Fruit fly (Drosophila melanogaster) whole organism, embryonic: Measurements from ENCODE around the gene Spn28Dc.

Experiments used
- B-H1 ChIP-seq: fragments of 200-800 bp; sonication (Bioruptor generic); IDR thresholded peaks from 3 replicates; pipeline ENCODE4 v1.3.6; 2022; ENCODE audit warnings: missing biosample characterization, missing genetic modification characterization
- Blimp-1 ChIP-seq: fragments of 200-800 bp; sonication (Bioruptor generic); optimal IDR thresholded peaks from 3 replicates; lab custom pipeline; 2018; ENCODE audit warnings: missing biosample characterization, missing genetic modification characterization, mild to moderate bottlenecking, moderate library complexity, missing genetic modification reagents
- CG10366 ChIP-seq: fragments of 200-800 bp; sonication (Bioruptor generic); IDR thresholded peaks from 2 replicates; pipeline ENCODE4 v1.3.6; 2022; ENCODE audit warnings: missing biosample characterization, missing genetic modification characterization
- CG10979 ChIP-seq: fragments of 200-800 bp; sonication (Bioruptor generic); optimal IDR thresholded peaks from 2 replicates; lab custom pipeline; 2018; ENCODE audit warnings: missing biosample characterization, mild to moderate bottlenecking, missing genetic modification characterization, moderate library complexity
- CG11085 ChIP-seq: fragments of 200-800 bp; sonication (Bioruptor generic); IDR thresholded peaks from 2 replicates; pipeline ENCODE4 v1.3.6; 2022; ENCODE audit warnings: missing biosample characterization, missing genetic modification characterization
- CG13424 ChIP-seq: fragments of 200-800 bp; sonication (Bioruptor generic); optimal IDR thresholded peaks from 2 replicates; lab custom pipeline; 2019; ENCODE audit warnings: missing biosample characterization, mild to moderate bottlenecking, missing genetic modification characterization, moderate library complexity
- CG14050 ChIP-seq: fragments of 200-800 bp; sonication (Bioruptor generic); IDR thresholded peaks from 3 replicates; pipeline ENCODE4 v1.3.6; 2022; ENCODE audit warnings: missing biosample characterization, missing genetic modification characterization
- CG1602 ChIP-seq: fragments of 200-800 bp; sonication (Bioruptor generic); optimal IDR thresholded peaks from 3 replicates; lab custom pipeline; 2016; ENCODE audit warnings: missing biosample characterization, missing genetic modification characterization
- CG16863 ChIP-seq: fragments of 200-800 bp; sonication (Bioruptor generic); optimal IDR thresholded peaks from 3 replicates; lab custom pipeline; 2016; ENCODE audit warnings: missing biosample characterization, missing genetic modification characterization
- CG17359 ChIP-seq: fragments of 200-800 bp; sonication (Bioruptor generic); optimal IDR thresholded peaks from 3 replicates; lab custom pipeline; 2018; ENCODE audit warnings: missing biosample characterization, mild to moderate bottlenecking, missing genetic modification characterization, moderate library complexity
- CG18619 ChIP-seq: fragments of 200-800 bp; sonication (Bioruptor generic); optimal IDR thresholded peaks from 3 replicates; lab custom pipeline; 2017; ENCODE audit warnings: missing biosample characterization, mild to moderate bottlenecking, missing genetic modification characterization
- CG2129 ChIP-seq: fragments of 200-800 bp; sonication (Bioruptor generic); IDR thresholded peaks from 2 replicates; pipeline ENCODE4 v1.3.6; 2022; ENCODE audit warnings: missing biosample characterization, missing genetic modification characterization; ENCODE audit not compliant: partially characterized antibody
- CG3065 ChIP-seq: fragments of 200-800 bp; sonication (Bioruptor generic); optimal IDR thresholded peaks from 2 replicates; lab custom pipeline; 2016; ENCODE audit warnings: missing biosample characterization, missing genetic modification characterization
- CG3847 ChIP-seq: fragments of 200-800 bp; sonication (Bioruptor generic); IDR thresholded peaks from 2 replicates; pipeline ENCODE4 v1.3.6; 2022; ENCODE audit warnings: missing biosample characterization, missing genetic modification characterization
- CG43689 ChIP-seq: fragments of 200-800 bp; sonication (Bioruptor generic); IDR thresholded peaks from 2 replicates; pipeline ENCODE4 v1.3.6; 2022; ENCODE audit warnings: missing biosample characterization, missing genetic modification characterization
- CG4424 ChIP-seq: fragments of 200-800 bp; sonication (Bioruptor generic); optimal IDR thresholded peaks from 3 replicates; lab custom pipeline; 2016; ENCODE audit warnings: missing biosample characterization, missing genetic modification characterization
- CG5245 ChIP-seq: fragments of 200-800 bp; sonication (Bioruptor generic); optimal IDR thresholded peaks from 3 replicates; lab custom pipeline; 2016; ENCODE audit warnings: missing biosample characterization, missing genetic modification characterization
- CG5953 ChIP-seq: fragments of 200-800 bp; sonication (Bioruptor generic); IDR thresholded peaks from 2 replicates; pipeline ENCODE4 v1.3.6; 2022; ENCODE audit warnings: missing biosample characterization, missing genetic modification characterization
- CG7271 ChIP-seq: fragments of 200-800 bp; sonication (Bioruptor generic); optimal IDR thresholded peaks from 2 replicates; lab custom pipeline; 2018; ENCODE audit warnings: missing biosample characterization, mild to moderate bottlenecking, missing genetic modification characterization, moderate library complexity
- CG7839 ChIP-seq: fragments of 200-800 bp; sonication (Bioruptor generic); optimal IDR thresholded peaks from 3 replicates; lab custom pipeline; 2018; ENCODE audit warnings: missing biosample characterization, mild to moderate bottlenecking, missing genetic modification characterization, moderate library complexity
- CG9437 ChIP-seq: fragments of 200-800 bp; sonication (Bioruptor generic); optimal IDR thresholded peaks from 2 replicates; lab custom pipeline; 2018; ENCODE audit warnings: missing biosample characterization, mild to moderate bottlenecking, missing genetic modification characterization
- CG9876 ChIP-seq: fragments of 200-800 bp; sonication (Bioruptor generic); optimal IDR thresholded peaks from 2 replicates; lab custom pipeline; 2016; ENCODE audit warnings: missing biosample characterization, missing genetic modification characterization
- CoRest ChIP-seq: fragments of 200-800 bp; sonication (Bioruptor generic); optimal IDR thresholded peaks from 3 replicates; lab custom pipeline; 2018; ENCODE audit warnings: missing biosample characterization, mild to moderate bottlenecking, missing genetic modification characterization, moderate library complexity
- D19A ChIP-seq: fragments of 200-800 bp; optimal IDR thresholded peaks from 3 replicates; lab custom pipeline; 2019; ENCODE audit warnings: missing biosample characterization, mild to moderate bottlenecking, missing genetic modification characterization, moderate library complexity
- Dip2 ChIP-seq: fragments of 200-800 bp; sonication (Bioruptor generic); IDR thresholded peaks from 2 replicates; pipeline ENCODE4 v1.3.6; 2022; ENCODE audit warnings: missing biosample characterization, missing genetic modification characterization
- E2f1 ChIP-seq: fragments of 200-800 bp; sonication (Bioruptor generic); IDR thresholded peaks from 2 replicates; pipeline ENCODE4 v1.3.6; 2022; ENCODE audit warnings: missing biosample characterization, missing genetic modification characterization
- Hey ChIP-seq: fragments of 200-800 bp; sonication (Bioruptor generic); optimal IDR thresholded peaks from 3 replicates; lab custom pipeline; 2018; ENCODE audit warnings: missing biosample characterization, mild to moderate bottlenecking, missing genetic modification characterization
- MTF-1 ChIP-seq: fragments of 200-800 bp; sonication (Bioruptor generic); optimal IDR thresholded peaks from 2 replicates; lab custom pipeline; 2018; ENCODE audit warnings: missing biosample characterization, mild to moderate bottlenecking, missing genetic modification characterization, borderline replicate concordance
- Meics ChIP-seq: fragments of 200-800 bp; sonication (Bioruptor generic); optimal IDR thresholded peaks from 2 replicates; lab custom pipeline; 2017; ENCODE audit warnings: missing biosample characterization, mild to moderate bottlenecking, missing genetic modification characterization
- NFAT ChIP-seq: fragments of 200-800 bp; sonication (Bioruptor generic); IDR thresholded peaks from 2 replicates; pipeline ENCODE4 v1.3.6; 2022; ENCODE audit warnings: missing biosample characterization, missing genetic modification characterization
- Opbp ChIP-seq: fragments of 200-800 bp; sonication (Bioruptor generic); IDR thresholded peaks from 3 replicates; pipeline ENCODE4 v1.3.6; 2022; ENCODE audit warnings: missing biosample characterization, missing genetic modification characterization; ENCODE audit not compliant: partially characterized antibody
- PHDP ChIP-seq: fragments of 200-800 bp; sonication (Bioruptor generic); optimal IDR thresholded peaks from 3 replicates; lab custom pipeline; 2018; ENCODE audit warnings: missing biosample characterization, mild to moderate bottlenecking, missing genetic modification characterization, moderate library complexity
- Poxn ChIP-seq: fragments of 200-800 bp; sonication (Bioruptor generic); IDR thresholded peaks from 2 replicates; pipeline ENCODE4 v1.3.6; 2022; ENCODE audit warnings: missing biosample characterization, missing genetic modification characterization
- Taf1 ChIP-seq: fragments of 200-800 bp; sonication (Bioruptor generic); IDR thresholded peaks from 2 replicates; pipeline ENCODE4 v1.3.6; 2022; ENCODE audit warnings: missing biosample characterization, missing genetic modification characterization
- Usf ChIP-seq: fragments of 200-800 bp; sonication (Bioruptor generic); optimal IDR thresholded peaks from 2 replicates; lab custom pipeline; 2017; ENCODE audit warnings: missing genotype, missing biosample characterization, missing genetic modification characterization
- amos ChIP-seq: fragments of 200-800 bp; sonication (Bioruptor generic); IDR thresholded peaks from 2 replicates; pipeline ENCODE4 v1.3.6; 2022; ENCODE audit warnings: missing biosample characterization, missing genetic modification characterization; ENCODE audit not compliant: partially characterized antibody
- az2 ChIP-seq: fragments of 200-800 bp; sonication (Bioruptor generic); optimal IDR thresholded peaks from 3 replicates; lab custom pipeline; 2016; ENCODE audit warnings: missing biosample characterization, missing genetic modification characterization
- bigmax ChIP-seq: fragments of 200-800 bp; sonication (Bioruptor generic); optimal IDR thresholded peaks from 2 replicates; lab custom pipeline; 2018; ENCODE audit warnings: missing biosample characterization, mild to moderate bottlenecking, missing genetic modification characterization
- bsh ChIP-seq, 2 experiments: fragments of 200-800 bp; sonication (Bioruptor generic); optimal IDR thresholded peaks; 2 replicates each; lab custom pipeline; 2017 to 2018; ENCODE audit warnings: mild to moderate bottlenecking in 2 of 2, missing biosample characterization in 2 of 2, missing genetic modification characterization in 2 of 2, moderate library complexity in 1 of 2
- chm ChIP-seq: fragments of 200-800 bp; sonication (Bioruptor generic); IDR thresholded peaks from 2 replicates; pipeline ENCODE4 v1.3.6; 2022; ENCODE audit warnings: missing biosample characterization, missing genetic modification characterization
- gem ChIP-seq: fragments of 200-800 bp; sonication (Bioruptor generic); optimal IDR thresholded peaks from 2 replicates; lab custom pipeline; 2019; ENCODE audit warnings: missing biosample characterization, mild to moderate bottlenecking, missing genetic modification characterization, moderate library complexity
- gsb ChIP-seq: fragments of 200-800 bp; sonication (Bioruptor generic); IDR thresholded peaks from 2 replicates; pipeline ENCODE4 v1.3.6; 2022; ENCODE audit warnings: missing biosample characterization, missing genetic modification characterization
- kay ChIP-seq: fragments of 200-800 bp; sonication (Bioruptor generic); optimal IDR thresholded peaks from 2 replicates; lab custom pipeline; 2016; ENCODE audit warnings: missing biosample characterization, missing genetic modification characterization
- lab ChIP-seq: fragments of 200-800 bp; sonication (Bioruptor generic); optimal IDR thresholded peaks from 3 replicates; lab custom pipeline; 2017; ENCODE audit warnings: missing biosample characterization, missing genetic modification characterization, mild to moderate bottlenecking, moderate library complexity, missing genetic modification reagents
- lmd ChIP-seq: fragments of 200-800 bp; sonication (Bioruptor generic); IDR thresholded peaks from 2 replicates; pipeline ENCODE4 v1.3.6; 2022; ENCODE audit warnings: missing biosample characterization, missing genetic modification characterization
- row ChIP-seq: fragments of 200-800 bp; sonication (Bioruptor generic); IDR thresholded peaks from 3 replicates; pipeline ENCODE4 v1.3.6; 2022; ENCODE audit warnings: missing biosample characterization, missing genetic modification characterization
- toy ChIP-seq: fragments of 200-800 bp; sonication (Bioruptor generic); IDR thresholded peaks from 2 replicates; pipeline ENCODE4 v1.3.6; 2022; ENCODE audit warnings: missing biosample characterization, missing genetic modification characterization

Spn28Dc gene

dm6 chr2L:7965808-7966460 lies 41.1 kb downstream of the Spn28Dc start (continued):
- TF ChIP-seq Blimp-1 (GFP tag; lab: Kevin White, UChicago): peak; percentile 63
- no peak for TF ChIP-seq MTF-1 (GFP tag; lab: Kevin White, UChicago)
- TF ChIP-seq lmd (GFP tag; lab: Robert Waterston, UW): peak; percentile 45; the same call in 1 of the 2 replicates
- TF ChIP-seq bsh (GFP tag; optimal IDR thresholded peaks at IDR 0.05; lab: Kevin White, UChicago): peak in 1 of 2 experiments; percentile 39
- no peak for TF ChIP-seq Usf (GFP tag; lab: Kevin White, UChicago)
- TF ChIP-seq CG3847 (GFP tag; lab: Robert Waterston, UW): no peak
- TF ChIP-seq Dip2 (GFP tag; lab: Robert Waterston, UW): no peak
- TF ChIP-seq az2: peak; percentile 25
- peak; percentile 13 for TF ChIP-seq PHDP (tag; lab: Kevin White, UChicago)
- peak; percentile 29 for TF ChIP-seq CG4424 (GFP tag; lab: Kevin White, UChicago)

dm6 chr2L:7964611-7965010 lies 42.4 kb downstream of the Spn28Dc start:
- TF ChIP-seq CG18619 (GFP tag; lab: Kevin White, UChicago) (peak; percentile 46), CG2129 (GFP tag; lab: Robert Waterston, UW) (no peak), CG7839 (tag; lab: Kevin White, UChicago) (peak; percentile 76), Poxn (GFP tag; lab: Robert Waterston, UW) (no peak), CG5245 (GFP tag; lab: Kevin White, UChicago) (peak; percentile 53), NFAT (GFP tag; lab: Robert Waterston, UW) (peak; percentile 38; the same call in 1 of the 2 replicates), chm (GFP tag; lab: Robert Waterston, UW) (no peak; the same call in 1 of the 2 replicates), Opbp (GFP tag; lab: Robert Waterston, UW) (no peak), CG11085 (peak; percentile 48; the same call in 1 of the 2 replicates), Meics (GFP tag; lab: Kevin White, UChicago) (peak; percentile 53), CG7271 (no peak), CG10366 (peak; percentile 83), kay (GFP tag; lab: Kevin White, UChicago) (peak; percentile 22), D19A (peak; percentile 58), gem (tag; lab: Kevin White, UChicago) (peak; percentile 85), CG14050 (GFP tag; lab: Robert Waterston, UW) (peak; percentile 73; the same call in 2 of the 3 replicates), gsb (peak; percentile 67), amos (GFP tag; lab: Robert Waterston, UW) (no peak), row (GFP tag; lab: Robert Waterston, UW) (peak; percentile 80), CG5953 (GFP tag; lab: Robert Waterston, UW) (peak; percentile 70; the same call in 1 of the 2 replicates), CG9876 (GFP tag; lab: Kevin White, UChicago) (peak; percentile 19), bsh (GFP tag; optimal IDR thresholded peaks at IDR 0.05; lab: Kevin White, UChicago) (peak; percentile 64 to 74), bigmax (GFP tag; lab: Kevin White, UChicago) (no peak), Hey (tag; lab: Kevin White, UChicago) (no peak), toy (GFP tag; lab: Robert Waterston, UW) (no peak), E2f1 (GFP tag; lab: Robert Waterston, UW) (peak; percentile 72), CG17359 (tag; lab: Kevin White, UChicago) (peak; percentile 76), CG9437 (GFP tag; lab: Kevin White, UChicago) (peak; percentile 59), CG13424 (tag; lab: Kevin White, UChicago) (peak; percentile 76), CG3065 (GFP tag; lab: Kevin White, UChicago) (peak; percentile 55), CG43689 (peak; percentile 65), CG1602 (peak; percentile 60), az2 (peak; percentile 77), CG10979 (tag; lab: Kevin White, UChicago) (peak; percentile 63), lab (GFP tag; lab: Kevin White, UChicago) (peak; percentile 76), CoRest (peak; percentile 72), CG16863 (GFP tag; lab: Kevin White, UChicago) (peak; percentile 69), Taf1 (GFP tag; lab: Robert Waterston, UW) (peak; percentile 29; the same call in 1 of the 2 replicates), B-H1 (GFP tag; lab: Robert Waterston, UW) (peak; percentile 77)
